Worm (Caenorhabditis elegans) whole organism, early embryonic: ENCODE measurements around the gene srw-59.

Source experiments
- F13C5.2 ChIP-seq: sonication (generic microtip); optimal IDR thresholded peaks from 2 replicates; lab custom pipeline; 2017; ENCODE audit warnings: mild to moderate bottlenecking, missing genetic modification characterization, inconsistent platforms, missing compliant biosample characterization
- aly-1 ChIP-seq: sonication (generic microtip); optimal IDR thresholded peaks from 2 replicates; lab custom pipeline; 2016; ENCODE audit warnings: missing genetic modification characterization, missing compliant biosample characterization
- ama-1 ChIP-seq: fragments of 150-350 bp; optimal IDR thresholded peaks from 2 replicates; lab custom pipeline; 2014
- ceh-13 ChIP-seq: fragments of 200-800 bp; sonication (Bioruptor generic); optimal IDR thresholded peaks from 2 replicates; lab custom pipeline; 2018; ENCODE audit warnings: mild to moderate bottlenecking, missing genetic modification characterization, missing compliant biosample characterization
- ets-7 ChIP-seq: sonication (generic microtip); optimal IDR thresholded peaks from 2 replicates; lab custom pipeline; 2016; ENCODE audit warnings: missing genotype, missing genetic modification characterization, missing compliant biosample characterization
- flt-1 ChIP-seq: fragments of 200-800 bp; sonication (Bioruptor generic); IDR thresholded peaks from 2 replicates; pipeline ENCODE4 v1.3.6; 2022; ENCODE audit warnings: missing genetic modification characterization, missing compliant biosample characterization
- hnd-1 ChIP-seq: sonication (generic microtip); optimal IDR thresholded peaks from 2 replicates; lab custom pipeline; 2016; ENCODE audit warnings: missing genetic modification characterization, missing compliant biosample characterization
- pes-1 ChIP-seq: fragments of 200-800 bp; sonication (Bioruptor generic); IDR thresholded peaks from 2 replicates; pipeline ENCODE4 v1.3.6; 2022; ENCODE audit warnings: missing genetic modification reagents, missing genetic modification characterization, missing compliant biosample characterization
- sea-1 ChIP-seq: fragments of 200-800 bp; sonication (Bioruptor generic); conservative IDR thresholded peaks from 2 replicates; pipeline ENCODE4 v1.3.6; 2022; ENCODE audit warnings: missing genetic modification characterization, missing compliant biosample characterization
- tbx-37 ChIP-seq: fragments of 200-800 bp; sonication (Bioruptor generic); conservative IDR thresholded peaks from 2 replicates; pipeline ENCODE4 v1.3.6; 2022; ENCODE audit warnings: missing genetic modification reagents, missing genetic modification characterization, missing compliant biosample characterization

ce11 chrV:15957098-15957497 is 6.3 kb upstream of the srw-59 start, which contains the start of gene F36G9.3:
- TF ChIP-seq ama-1 (lab: Kevin White, UChicago): no peak
- TF ChIP-seq pes-1 (GFP tag; lab: Robert Waterston, UW): no peak
- TF ChIP-seq ceh-13 (GFP tag; lab: Kevin White, UChicago): no peak
- no peak for TF ChIP-seq ets-7 (tag; lab: Kevin White, UChicago)
- TF ChIP-seq sea-1: no peak
- TF ChIP-seq hnd-1 (tag; lab: Kevin White, UChicago): no peak
- TF ChIP-seq F13C5.2 (tag; lab: Kevin White, UChicago): no peak
- no peak for TF ChIP-seq tbx-37 (GFP tag; lab: Robert Waterston, UW)
- TF ChIP-seq flt-1 (GFP tag; lab: Robert Waterston, UW): no peak
- no peak for TF ChIP-seq aly-1 (tag; lab: Kevin White, UChicago)
